Worm (Caenorhabditis elegans) whole organism, L4 larva: ENCODE results near the gene otpl-3.

ENCODE experiments used
- F49E8.2 ChIP-seq: sonication (generic microtip); optimal IDR thresholded peaks from 2 replicates; lab custom pipeline; 2016; ENCODE audit warnings: missing compliant biosample characterization, mild to moderate bottlenecking, missing genetic modification characterization, borderline replicate concordance
- R02D3.7 ChIP-seq: fragments of 150-350 bp; sonication (generic microtip); optimal IDR thresholded peaks from 3 replicates; lab custom pipeline; 2014; ENCODE audit warnings: missing biosample characterization, missing genetic modification characterization
- Y75B8A.6 ChIP-seq: fragments of 200-800 bp; sonication (Bioruptor generic); IDR thresholded peaks from 2 replicates; pipeline ENCODE4 v1.3.6; 2022; ENCODE audit warnings: missing genetic modification reagents, missing genetic modification characterization, missing compliant biosample characterization
- ZK546.5 ChIP-seq, 2 experiments: sonication (generic microtip); optimal IDR thresholded peaks; 2 replicates each; lab custom pipeline; 2017; ENCODE audit warnings: missing biosample characterization in 2 of 2, missing genetic modification characterization in 2 of 2
- aha-1 ChIP-seq: fragments of 150-350 bp; peaks from one replicate; lab custom pipeline; 2014; ENCODE audit warnings: missing biosample characterization, missing genetic modification characterization
- ceh-20 ChIP-seq: fragments of 200-800 bp; sonication (Bioruptor generic); IDR thresholded peaks from 2 replicates; pipeline ENCODE4 v1.3.6; 2022; ENCODE audit warnings: missing genetic modification reagents, missing genetic modification characterization, missing compliant biosample characterization
- ceh-44 ChIP-seq: fragments of 200-800 bp; sonication (Bioruptor generic); IDR thresholded peaks from 2 replicates; pipeline ENCODE4 v1.3.6; 2022; ENCODE audit warnings: missing genetic modification reagents, missing genetic modification characterization, missing compliant biosample characterization
- ces-1 ChIP-seq: fragments of 150-350 bp; sonication (generic microtip); optimal IDR thresholded peaks from 4 replicates; lab custom pipeline; 2014; ENCODE audit warnings: missing biosample characterization, missing genetic modification reagents, missing genetic modification characterization
- cey-2 ChIP-seq: sonication (generic microtip); optimal IDR thresholded peaks from 3 replicates; lab custom pipeline; 2017; ENCODE audit warnings: missing genetic modification characterization, mild to moderate bottlenecking, missing compliant biosample characterization, antibody characterized with exemption, borderline replicate concordance; ENCODE audit not compliant: insufficient read depth
- daf-16 ChIP-seq, 3 experiments: sonication (generic microtip); optimal IDR thresholded peaks; 2 replicates each; lab custom pipeline; 2016 to 2017; ENCODE audit warnings: missing genetic modification characterization in 3 of 3, missing genetic modification reagents in 3 of 3, mild to moderate bottlenecking in 2 of 3, missing compliant biosample characterization in 2 of 3, missing biosample characterization in 1 of 3, moderate library complexity in 1 of 3
- dmd-8 ChIP-seq: fragments of 200-800 bp; sonication (Bioruptor generic); IDR thresholded peaks from 2 replicates; pipeline ENCODE4 v1.3.6; 2022; ENCODE audit warnings: missing genetic modification characterization, missing compliant biosample characterization
- dmd-9 ChIP-seq: fragments of 200-800 bp; sonication (Bioruptor generic); IDR thresholded peaks from 2 replicates; pipeline ENCODE4 v1.3.6; 2022; ENCODE audit warnings: missing genetic modification reagents, missing genetic modification characterization, missing compliant biosample characterization
- dpl-1 ChIP-seq: fragments of 150-350 bp; optimal IDR thresholded peaks from 2 replicates; lab custom pipeline; 2014; ENCODE audit warnings: missing biosample characterization, missing genetic modification reagents, missing genetic modification characterization
- egl-43 ChIP-seq: fragments of 200-800 bp; sonication (Bioruptor generic); IDR thresholded peaks from 2 replicates; pipeline ENCODE4 v1.3.6; 2022; ENCODE audit warnings: missing genetic modification reagents, missing genetic modification characterization, missing compliant biosample characterization
- hlh-11 ChIP-seq: fragments of 200-800 bp; sonication (Bioruptor generic); optimal IDR thresholded peaks from 2 replicates; lab custom pipeline; 2018; ENCODE audit warnings: mild to moderate bottlenecking, missing genetic modification characterization, missing compliant biosample characterization
- hlh-30 ChIP-seq: sonication (generic microtip); optimal IDR thresholded peaks from 2 replicates; lab custom pipeline; 2017; ENCODE audit warnings: antibody characterized with exemption, mild to moderate bottlenecking, missing genetic modification characterization, missing compliant biosample characterization; ENCODE audit not compliant: insufficient read depth
- hmg-1.1 ChIP-seq: fragments of 200-800 bp; sonication (Bioruptor generic); IDR thresholded peaks from 2 replicates; pipeline ENCODE4 v1.3.6; 2022; ENCODE audit warnings: missing genetic modification reagents, missing genetic modification characterization, missing compliant biosample characterization
- jun-1 ChIP-seq: fragments of 150-350 bp; optimal IDR thresholded peaks from 2 replicates; lab custom pipeline; 2014; ENCODE audit warnings: missing biosample characterization, missing genetic modification reagents, missing genetic modification characterization
- lim-7 ChIP-seq: fragments of 200-800 bp; sonication (Bioruptor generic); IDR thresholded peaks from 2 replicates; pipeline ENCODE4 v1.3.6; 2022; ENCODE audit warnings: missing genetic modification characterization, missing compliant biosample characterization
- lin-38 ChIP-seq: fragments of 200-800 bp; sonication (Bioruptor generic); IDR thresholded peaks from 2 replicates; pipeline ENCODE4 v1.3.6; 2022; ENCODE audit warnings: missing genetic modification reagents, missing genetic modification characterization, missing compliant biosample characterization
- lin-39 ChIP-seq: fragments of 150-350 bp; optimal IDR thresholded peaks from 2 replicates; lab custom pipeline; 2014; ENCODE audit warnings: missing biosample characterization, missing genetic modification reagents, missing genetic modification characterization
- mdl-1 ChIP-seq, 2 experiments: fragments of 150-350 bp in 1 of 2; sonication (generic microtip) in 1 of 2; optimal IDR thresholded peaks; 2 replicates each; lab custom pipeline; 2014 to 2017; ENCODE audit warnings: missing biosample characterization in 2 of 2, missing genetic modification characterization in 2 of 2
- nhr-102 ChIP-seq: sonication (generic microtip); optimal IDR thresholded peaks from 2 replicates; lab custom pipeline; 2016; ENCODE audit warnings: mild to moderate bottlenecking, missing genetic modification characterization, moderate library complexity, missing compliant biosample characterization
- nhr-111 ChIP-seq: fragments of 200-800 bp; sonication (Bioruptor generic); optimal IDR thresholded peaks from 2 replicates; lab custom pipeline; 2018; ENCODE audit warnings: mild to moderate bottlenecking, missing genetic modification characterization, missing compliant biosample characterization
- nhr-237 ChIP-seq: sonication (generic microtip); optimal IDR thresholded peaks from 2 replicates; lab custom pipeline; 2017; ENCODE audit warnings: missing biosample characterization, missing genetic modification characterization
- nhr-25 ChIP-seq: sonication (generic microtip); optimal IDR thresholded peaks from 2 replicates; lab custom pipeline; 2017; ENCODE audit warnings: missing genetic modification characterization, mild to moderate bottlenecking, missing compliant biosample characterization, antibody characterized with exemption, moderate library complexity, borderline replicate concordance; ENCODE audit not compliant: insufficient read depth
- nhr-6 ChIP-seq: fragments of 150-350 bp; optimal IDR thresholded peaks from 2 replicates; lab custom pipeline; 2014; ENCODE audit warnings: missing biosample characterization, missing genetic modification characterization
- pqm-1 ChIP-seq: sonication (generic microtip); optimal IDR thresholded peaks from 2 replicates; lab custom pipeline; 2017; ENCODE audit warnings: missing biosample characterization, missing genetic modification characterization
- set-16 ChIP-seq: fragments of 200-800 bp; sonication (Bioruptor generic); IDR thresholded peaks from 2 replicates; pipeline ENCODE4 v1.3.6; 2022; ENCODE audit warnings: missing genetic modification reagents, missing genetic modification characterization, missing compliant biosample characterization
- skn-1 ChIP-seq: fragments of 150-350 bp; optimal IDR thresholded peaks from 2 replicates; lab custom pipeline; 2014; ENCODE audit warnings: missing biosample characterization, missing genetic modification characterization
- snpc-1.2 ChIP-seq: fragments of 200-800 bp; sonication (Bioruptor generic); IDR thresholded peaks from 2 replicates; pipeline ENCODE4 v1.3.6; 2022; ENCODE audit warnings: missing genetic modification reagents, missing genetic modification characterization, missing compliant biosample characterization
- snpc-4 ChIP-seq: fragments of 150-350 bp; optimal IDR thresholded peaks from 2 replicates; lab custom pipeline; 2014; ENCODE audit warnings: missing biosample characterization, missing genetic modification characterization
- tag-97 ChIP-seq: fragments of 200-800 bp; sonication (Bioruptor generic); IDR thresholded peaks from 2 replicates; pipeline ENCODE4 v1.3.6; 2022; ENCODE audit warnings: missing genetic modification characterization, missing compliant biosample characterization
- unc-130 ChIP-seq: sonication (generic microtip); optimal IDR thresholded peaks from 2 replicates; lab custom pipeline; 2016; ENCODE audit warnings: missing genetic modification reagents, missing genetic modification characterization, missing compliant biosample characterization
- unc-62 ChIP-seq, 3 experiments: fragments of 150-350 bp in 1 of 3; sonication (generic microtip); optimal IDR thresholded peaks in 2 of 3; peaks in 1 of 3; 1 replicate in 1 of 3; 2 replicates in 2 of 3; lab custom pipeline; 2014 to 2017; ENCODE audit warnings: missing biosample characterization in 3 of 3, missing genetic modification characterization in 3 of 3, missing genetic modification reagents in 3 of 3, missing genotype in 1 of 3
- vab-7 ChIP-seq: fragments of 200-800 bp; sonication (Bioruptor generic); IDR thresholded peaks from 2 replicates; pipeline ENCODE4 v1.3.6; 2022; ENCODE audit warnings: missing genetic modification reagents, missing genetic modification characterization, missing compliant biosample characterization
- zfp-2 ChIP-seq: sonication (generic microtip); optimal IDR thresholded peaks from 2 replicates; lab custom pipeline; 2016; ENCODE audit warnings: mild to moderate bottlenecking, missing genetic modification characterization, missing compliant biosample characterization
- zip-2 ChIP-seq: fragments of 150-350 bp; optimal IDR thresholded peaks from 2 replicates; lab custom pipeline; 2014; ENCODE audit warnings: missing biosample characterization, missing genetic modification characterization
- ztf-11 ChIP-seq: fragments of 150-350 bp; optimal IDR thresholded peaks from 2 replicates; lab custom pipeline; 2014; ENCODE audit warnings: missing biosample characterization, missing genetic modification characterization

otpl-3 gene

DNA sequence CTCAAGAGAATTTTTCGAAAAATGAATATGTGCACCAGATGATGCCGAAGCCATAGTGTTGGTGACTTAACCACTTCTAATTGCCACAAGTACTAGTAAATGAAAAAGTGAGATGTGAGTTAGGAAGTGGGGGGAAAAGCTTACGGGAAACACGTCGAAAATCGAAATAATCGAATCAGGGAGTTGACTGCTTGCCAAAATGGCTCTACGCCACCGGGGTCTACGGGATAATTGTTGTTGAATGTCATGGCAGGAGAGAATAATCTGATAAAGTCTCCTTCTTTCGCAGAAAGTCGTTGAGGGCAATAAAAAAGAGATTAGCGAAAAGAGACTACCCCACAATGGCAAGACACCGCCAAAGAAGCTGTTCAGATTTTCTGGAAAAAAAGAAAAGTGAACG is 39.3 kb upstream of the otpl-3 start:
- peak in 1 of 2 experiments; percentile 56 for TF ChIP-seq unc-62 (GFP tag; optimal IDR thresholded peaks at IDR 0.05 in 1 of 2; lab: Kevin White, UChicago)
- TF ChIP-seq unc-62 (tag; optimal IDR thresholded peaks at IDR 0.05; lab: Kevin White, UChicago): no peak
- no peak for TF ChIP-seq mdl-1 (tag; optimal IDR thresholded peaks at IDR 0.05; lab: Kevin White, UChicago)

DNA sequence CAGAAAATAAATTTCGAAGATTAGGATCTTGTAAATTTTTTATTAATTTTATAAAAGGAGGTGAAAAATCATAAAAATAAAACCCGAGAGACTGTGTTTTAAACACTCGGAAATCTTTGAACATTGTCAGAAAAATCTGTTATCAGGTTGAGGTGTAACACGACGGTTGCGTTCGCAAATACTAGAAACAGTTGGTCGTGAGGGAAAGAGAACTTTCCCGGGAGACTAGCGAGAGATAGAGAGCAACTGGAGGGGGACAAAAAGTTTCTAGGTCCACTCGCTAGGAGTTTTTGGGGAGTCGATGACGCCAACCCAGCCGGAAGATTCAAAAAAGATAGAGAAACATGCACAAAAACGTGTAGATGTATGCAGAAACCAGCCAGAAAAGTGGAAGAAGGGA is 37.8 kb upstream of the otpl-3 start:
- TF ChIP-seq nhr-102 (no peak), daf-16 (GFP tag; optimal IDR thresholded peaks at IDR 0.05; lab: Kevin White, UChicago) (peak in 1 of 2 experiments; percentile 31), daf-16 (tag; optimal IDR thresholded peaks at IDR 0.05; lab: Kevin White, UChicago) (no peak), nhr-6 (no peak), jun-1 (tag; lab: Kevin White, UChicago) (no peak), hlh-11 (tag; lab: Kevin White, UChicago) (no peak), skn-1 (tag; lab: Kevin White, UChicago) (no peak)

DNA sequence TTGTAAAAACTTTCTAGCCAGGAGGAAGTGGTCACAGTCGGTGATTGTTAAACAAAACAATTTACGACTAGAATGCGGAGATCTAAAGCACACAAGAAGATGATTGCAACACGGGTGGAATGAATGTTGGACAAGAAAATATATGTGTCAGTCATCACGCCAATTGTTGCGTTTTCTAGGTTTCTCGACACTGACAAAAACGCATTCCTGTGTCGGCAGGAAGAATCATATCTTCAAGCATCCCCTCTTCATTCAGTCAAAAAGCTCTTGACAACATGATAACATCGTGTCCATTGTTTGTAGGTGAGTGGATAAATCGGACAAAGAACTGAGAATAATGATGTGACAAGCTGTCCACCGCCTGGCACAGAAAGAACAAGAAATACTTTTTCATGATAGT is 35.0 kb upstream of the otpl-3 start:
- TF ChIP-seq hlh-11 (tag; lab: Kevin White, UChicago) (no peak), unc-62 (GFP tag; optimal IDR thresholded peaks at IDR 0.05 in 1 of 2; lab: Kevin White, UChicago) (peak in 1 of 2 experiments; percentile 83), unc-62 (tag; optimal IDR thresholded peaks at IDR 0.05; lab: Kevin White, UChicago) (no peak)

ce11 chrX:6958914-6959313 is 34.4 kb upstream of the otpl-3 start:
- TF ChIP-seq aha-1 (tag; lab: Kevin White, UChicago): peak; percentile 61
- TF ChIP-seq dmd-9 (GFP tag; lab: Robert Waterston, UW): no peak

- TF ChIP-seq dpl-1 (GFP tag; lab: Kevin White, UChicago): no peak
- TF ChIP-seq skn-1 (tag; lab: Kevin White, UChicago): no peak
- no peak for TF ChIP-seq lim-7 (GFP tag; lab: Robert Waterston, UW)
- no peak for TF ChIP-seq hlh-30 (tag; lab: Kevin White, UChicago)
- TF ChIP-seq pqm-1 (tag; lab: Kevin White, UChicago): no peak
- TF ChIP-seq aha-1 (tag; lab: Kevin White, UChicago): no peak
- TF ChIP-seq ztf-11 (tag; lab: Kevin White, UChicago): no peak
- no peak for TF ChIP-seq vab-7 (GFP tag; lab: Robert Waterston, UW)
- no peak for TF ChIP-seq egl-43
- TF ChIP-seq lin-39 (tag; lab: Kevin White, UChicago): no peak
- TF ChIP-seq zfp-2 (tag; lab: Kevin White, UChicago): no peak
- TF ChIP-seq unc-130 (GFP tag; lab: Kevin White, UChicago): no peak
- no peak for TF ChIP-seq hmg-1.1
- TF ChIP-seq snpc-4 (tag; lab: Kevin White, UChicago): no peak
- no peak for TF ChIP-seq cey-2 (tag; lab: Kevin White, UChicago)
- no peak for TF ChIP-seq hlh-11 (tag; lab: Kevin White, UChicago)
- no peak for TF ChIP-seq ces-1
- TF ChIP-seq zip-2 (tag; lab: Kevin White, UChicago): no peak
- TF ChIP-seq ceh-20 (GFP tag; lab: Robert Waterston, UW): no peak
- no peak for TF ChIP-seq dmd-8 (GFP tag; lab: Robert Waterston, UW)
Measured at ce11 chrX:6956299-6956698, 31.7 kb upstream of the otpl-3 start, which contains the start of gene inx-1. inx-1 (minus strand) TSS chrX:6956399.

DNA sequence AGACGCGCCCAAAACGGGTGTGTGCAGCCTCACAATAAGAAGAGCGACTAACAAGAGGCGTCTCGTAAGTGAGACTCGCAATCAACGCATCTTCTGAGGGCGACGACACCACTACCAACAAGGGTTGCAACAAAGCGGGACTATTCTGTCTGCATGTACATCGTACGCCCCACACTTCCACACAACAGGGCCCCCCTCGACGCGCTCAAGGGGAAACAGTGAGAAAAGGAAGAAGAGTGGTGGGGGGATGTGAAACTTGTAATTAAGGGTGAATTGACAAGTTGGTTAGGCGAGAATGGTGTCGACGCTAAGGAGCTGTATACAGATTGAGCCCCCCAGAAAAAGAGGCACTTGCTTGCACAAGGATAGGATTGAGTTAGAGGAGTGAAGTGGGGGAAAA is 28.8 kb upstream of the otpl-3 start:
- TF ChIP-seq nhr-25 (tag; lab: Kevin White, UChicago) (no peak), cey-2 (tag; lab: Kevin White, UChicago) (no peak), ceh-44 (no peak), set-16 (no peak), R02D3.7 (tag; lab: Kevin White, UChicago) (no peak), nhr-237 (tag; lab: Kevin White, UChicago) (no peak), Y75B8A.6 (GFP tag; lab: Robert Waterston, UW) (no peak), F49E8.2 (tag; lab: Kevin White, UChicago) (no peak), tag-97 (GFP tag; lab: Robert Waterston, UW) (no peak), lin-38 (GFP tag; lab: Robert Waterston, UW) (no peak), snpc-1.2 (GFP tag; lab: Robert Waterston, UW) (no peak), ZK546.5 (tag; optimal IDR thresholded peaks at IDR 0.05; lab: Kevin White, UChicago) (no peak), nhr-111 (GFP tag; lab: Kevin White, UChicago) (no peak), ces-1 (no peak)
- TF ChIP-seq, all 104 proteins: peak for 0
